Fruit fly (Drosophila melanogaster): Measurements from ENCODE around the gene CG4375.

Gene CG4375

dm6 chr2L:1075753-1076152, 49.1 kb upstream of the CG4375 start (continued):
- no peak for TF ChIP-seq CG2129 (GFP tag; IDR thresholded peaks at IDR 0.05; ENCODE audit: partially characterized antibody)
- TF ChIP-seq Myb (GFP tag; optimal IDR thresholded peaks at IDR 0.05): peak; percentile 66
- peak; percentile 92 for TF ChIP-seq CG17829 (tag; optimal IDR thresholded peaks at IDR 0.05)
- peak; percentile 95 for TF ChIP-seq H2.0 (GFP tag; IDR thresholded peaks at IDR 0.05)
- peak; percentile 72 for TF ChIP-seq Bteb2 (GFP tag; optimal IDR thresholded peaks at IDR 0.05)
- peak; percentile 95 for TF ChIP-seq Awh (GFP tag; IDR thresholded peaks at IDR 0.05)
- TF ChIP-seq cg (GFP tag; optimal IDR thresholded peaks at IDR 0.05): peak; percentile 51
- peak; percentile 92 for TF ChIP-seq CG16863 (GFP tag; optimal IDR thresholded peaks at IDR 0.05)
- TF ChIP-seq CG12769 (tag; optimal IDR thresholded peaks at IDR 0.05): peak; percentile 94
- peak; percentile 94 for TF ChIP-seq Six4 (GFP tag; optimal IDR thresholded peaks at IDR 0.05)
- peak; percentile 99 for TF ChIP-seq Ets65A (GFP tag)
- TF ChIP-seq CG3065 (GFP tag; optimal IDR thresholded peaks at IDR 0.05): peak; percentile 88
- TF ChIP-seq CTCF (GFP tag; optimal IDR thresholded peaks at IDR 0.05): peak; percentile 42
- peak; percentile 90 for TF ChIP-seq CG32767 (GFP tag; IDR thresholded peaks at IDR 0.05)
- no peak for TF ChIP-seq CG16813 (GFP tag; IDR thresholded peaks at IDR 0.05; ENCODE audit: partially characterized antibody)
- peak; percentile 94 for TF ChIP-seq tx (GFP tag; optimal IDR thresholded peaks at IDR 0.05)
- peak; percentile 96 for TF ChIP-seq CG8089 (GFP tag; optimal IDR thresholded peaks at IDR 0.05)
- peak; percentile 85 for TF ChIP-seq gcm (GFP tag; optimal IDR thresholded peaks at IDR 0.05)
- TF ChIP-seq CG4820 (GFP tag; optimal IDR thresholded peaks at IDR 0.05): peak; percentile 94
- TF ChIP-seq CG8478 (optimal IDR thresholded peaks at IDR 0.05): no peak
- no peak for TF ChIP-seq Dfd (GFP tag; optimal IDR thresholded peaks at IDR 0.05)
- TF ChIP-seq Elba2 (GFP tag; optimal IDR thresholded peaks at IDR 0.05): peak; percentile 49
- peak; percentile 55 for TF ChIP-seq gsb (GFP tag; IDR thresholded peaks at IDR 0.05)
- peak; percentile 81 for TF ChIP-seq CG11723 (GFP tag; optimal IDR thresholded peaks at IDR 0.05)
- peak; percentile 96 for TF ChIP-seq NC2β (GFP tag; optimal IDR thresholded peaks at IDR 0.05)
- TF ChIP-seq CG4854 (GFP tag; optimal IDR thresholded peaks at IDR 0.05): peak; percentile 80
- TF ChIP-seq CG16815 (GFP tag; optimal IDR thresholded peaks at IDR 0.05): peak; percentile 92
- no peak for TF ChIP-seq CG13894 (tag; optimal IDR thresholded peaks at IDR 0.05)
- peak; percentile 81 for TF ChIP-seq p53 (GFP tag; optimal IDR thresholded peaks at IDR 0.05)
- TF ChIP-seq Tbp (GFP tag; optimal IDR thresholded peaks at IDR 0.05): no peak
- peak; percentile 82 for TF ChIP-seq MTF-1 (GFP tag; optimal IDR thresholded peaks at IDR 0.05; ENCODE audit: borderline replicate concordance)
- peak; percentile 78 for TF ChIP-seq nau (GFP tag; optimal IDR thresholded peaks at IDR 0.05)
- peak; percentile 95 for TF ChIP-seq HLH3B (GFP tag; IDR thresholded peaks at IDR 0.05)
- peak in 1 of 2 experiments; percentile 17 for TF ChIP-seq eve (GFP tag; optimal IDR thresholded peaks at IDR 0.05)
- TF ChIP-seq ci (GFP tag; IDR thresholded peaks at IDR 0.05): peak; percentile 98
- TF ChIP-seq Hmr (GFP tag; optimal IDR thresholded peaks at IDR 0.05): peak; percentile 71
- TF ChIP-seq otp (GFP tag; IDR thresholded peaks at IDR 0.05): peak; percentile 98
- TF ChIP-seq seq (GFP tag; IDR thresholded peaks at IDR 0.05): peak; percentile 79
- peak; percentile 89 for TF ChIP-seq repo (GFP tag; optimal IDR thresholded peaks at IDR 0.05)
- peak; percentile 68 for TF ChIP-seq pho (GFP tag; optimal IDR thresholded peaks at IDR 0.05)
- no peak for TF ChIP-seq CG10543 (GFP tag; optimal IDR thresholded peaks at IDR 0.05)
- TF ChIP-seq CG14710 (tag; optimal IDR thresholded peaks at IDR 0.05): peak; percentile 88
- peak; percentile 93 for TF ChIP-seq CG12391 (tag; optimal IDR thresholded peaks at IDR 0.05)
- TF ChIP-seq sob (GFP tag; IDR thresholded peaks at IDR 0.05): peak; percentile 85
- TF ChIP-seq CG7372 (GFP tag; IDR thresholded peaks at IDR 0.05): peak; percentile 82
- TF ChIP-seq CG10431 (GFP tag; optimal IDR thresholded peaks at IDR 0.05): peak; percentile 46
- peak; percentile 96 for TF ChIP-seq tin (GFP tag; optimal IDR thresholded peaks at IDR 0.05)
- TF ChIP-seq al (GFP tag; IDR thresholded peaks at IDR 0.05): peak; percentile 43; the same call in 1 of the 2 replicates
- TF ChIP-seq mirr (GFP tag; optimal IDR thresholded peaks at IDR 0.05): no peak
- TF ChIP-seq Hand (GFP tag; optimal IDR thresholded peaks at IDR 0.05): peak; percentile 21
- TF ChIP-seq Hr78 (GFP tag; optimal IDR thresholded peaks at IDR 0.05): peak in 1 of 2 experiments; percentile 68
- TF ChIP-seq NFAT (GFP tag; IDR thresholded peaks at IDR 0.05): peak; percentile 63; the same call in 1 of the 2 replicates

Measured in whole organism, embryonic.